Worm (Caenorhabditis elegans) whole organism, mixed stage, embryonic: ENCODE measurements around the gene hphd-1.

Experiments
- M03D4.4 ChIP-seq: sonication (generic microtip); optimal IDR thresholded peaks from 2 replicates; lab custom pipeline; 2017; ENCODE audit warnings: mild to moderate bottlenecking, missing genetic modification characterization, missing compliant biosample characterization
- blmp-1 ChIP-seq: fragments of 150-350 bp; optimal IDR thresholded peaks from 2 replicates; lab custom pipeline; 2014; ENCODE audit warnings: missing biosample characterization, missing genetic modification characterization
- ceh-39 ChIP-seq: fragments of 150-350 bp; optimal IDR thresholded peaks from 2 replicates; lab custom pipeline; 2014; ENCODE audit warnings: missing biosample characterization, missing genetic modification characterization
- ceh-43 ChIP-seq: fragments of 200-800 bp; sonication (Bioruptor generic); optimal IDR thresholded peaks from 2 replicates; lab custom pipeline; 2018; ENCODE audit warnings: mild to moderate bottlenecking, missing genetic modification characterization, moderate library complexity, missing compliant biosample characterization
- ces-1 ChIP-seq: fragments of 150-350 bp; optimal IDR thresholded peaks from 2 replicates; lab custom pipeline; 2014; ENCODE audit warnings: missing biosample characterization, missing genetic modification reagents, missing genetic modification characterization
- cnd-1 ChIP-seq: fragments of 200-800 bp; sonication (Bioruptor generic); optimal IDR thresholded peaks from 2 replicates; lab custom pipeline; 2018; ENCODE audit warnings: mild to moderate bottlenecking, missing genetic modification characterization, missing compliant biosample characterization
- drap-1 ChIP-seq: fragments of 200-800 bp; sonication (Bioruptor generic); optimal IDR thresholded peaks from 3 replicates; lab custom pipeline; 2018; ENCODE audit warnings: mild to moderate bottlenecking, missing genetic modification characterization, missing compliant biosample characterization
- elt-1 ChIP-seq: sonication (generic microtip); optimal IDR thresholded peaks from 2 replicates; lab custom pipeline; 2017; ENCODE audit warnings: missing genetic modification characterization, mild to moderate bottlenecking, missing compliant biosample characterization, antibody characterized with exemption, moderate library complexity, borderline replicate concordance; ENCODE audit not compliant: insufficient read depth
- flh-1 ChIP-seq: fragments of 200-800 bp; sonication (Bioruptor generic); optimal IDR thresholded peaks from 2 replicates; lab custom pipeline; 2018; ENCODE audit warnings: mild to moderate bottlenecking, missing genetic modification characterization, moderate library complexity, missing compliant biosample characterization
- ham-2 ChIP-seq: fragments of 200-800 bp; sonication (Bioruptor generic); optimal IDR thresholded peaks from 2 replicates; lab custom pipeline; 2018; ENCODE audit warnings: mild to moderate bottlenecking, missing genetic modification characterization, missing compliant biosample characterization
- hlh-1 ChIP-seq: fragments of 150-350 bp; optimal IDR thresholded peaks from 2 replicates; lab custom pipeline; 2014; ENCODE audit warnings: missing biosample characterization, missing genetic modification reagents, missing genetic modification characterization
- lin-13 ChIP-seq: fragments of 150-350 bp; optimal IDR thresholded peaks from 2 replicates; lab custom pipeline; 2014; ENCODE audit warnings: missing biosample characterization, missing genetic modification characterization
- lin-32 ChIP-seq: fragments of 200-800 bp; sonication (Bioruptor generic); optimal IDR thresholded peaks from 2 replicates; lab custom pipeline; 2018; ENCODE audit warnings: mild to moderate bottlenecking, missing genetic modification characterization, missing compliant biosample characterization
- lsy-2 ChIP-seq: fragments of 150-350 bp; optimal IDR thresholded peaks from 2 replicates; lab custom pipeline; 2014; ENCODE audit warnings: missing biosample characterization, missing genetic modification characterization
- mab-5 ChIP-seq: fragments of 150-350 bp; optimal IDR thresholded peaks from 2 replicates; lab custom pipeline; 2014; ENCODE audit warnings: missing biosample characterization, missing genetic modification characterization
- mep-1 ChIP-seq: fragments of 150-350 bp; optimal IDR thresholded peaks from 2 replicates; lab custom pipeline; 2017; ENCODE audit warnings: missing biosample characterization, missing genetic modification reagents, missing genetic modification characterization, inconsistent platforms
- nhr-2 ChIP-seq: fragments of 150-350 bp; optimal IDR thresholded peaks from 2 replicates; lab custom pipeline; 2014; ENCODE audit warnings: missing biosample characterization, missing genetic modification characterization
- nhr-237 ChIP-seq: fragments of 150-350 bp; optimal IDR thresholded peaks from 2 replicates; lab custom pipeline; 2014; ENCODE audit warnings: missing biosample characterization, missing genetic modification characterization
- nhr-28 ChIP-seq: fragments of 150-350 bp; optimal IDR thresholded peaks from 2 replicates; lab custom pipeline; 2014; ENCODE audit warnings: missing biosample characterization, missing genetic modification characterization
- nhr-76 ChIP-seq: sonication (generic microtip); optimal IDR thresholded peaks from 2 replicates; lab custom pipeline; 2017; ENCODE audit warnings: missing biosample characterization, missing genetic modification characterization
- pha-4 ChIP-seq: fragments of 150-350 bp; optimal IDR thresholded peaks from 2 replicates; lab custom pipeline; 2018; ENCODE audit warnings: missing biosample characterization, missing genetic modification reagents, missing genetic modification characterization
- sem-2 ChIP-seq: fragments of 200-800 bp; sonication (Bioruptor generic); optimal IDR thresholded peaks from 2 replicates; lab custom pipeline; 2018; ENCODE audit warnings: mild to moderate bottlenecking, missing genetic modification characterization, missing compliant biosample characterization
- snpc-4 ChIP-seq: fragments of 150-350 bp; optimal IDR thresholded peaks from 2 replicates; lab custom pipeline; 2014; ENCODE audit warnings: missing biosample characterization, missing genetic modification characterization
- sptf-1 ChIP-seq: sonication (generic microtip); optimal IDR thresholded peaks from 2 replicates; lab custom pipeline; 2017; ENCODE audit warnings: mild to moderate bottlenecking, missing genetic modification characterization, moderate library complexity, missing compliant biosample characterization
- tbx-8 ChIP-seq: fragments of 200-800 bp; sonication (Bioruptor generic); optimal IDR thresholded peaks from 2 replicates; lab custom pipeline; 2018; ENCODE audit warnings: mild to moderate bottlenecking, missing genetic modification characterization, moderate library complexity, missing compliant biosample characterization
- unc-120 ChIP-seq: sonication (generic microtip); optimal IDR thresholded peaks from 2 replicates; lab custom pipeline; 2017; ENCODE audit warnings: missing genetic modification characterization, missing compliant biosample characterization; ENCODE audit not compliant: poor library complexity, severe bottlenecking
- unc-39 ChIP-seq: fragments of 150-350 bp; optimal IDR thresholded peaks from 2 replicates; lab custom pipeline; 2014; ENCODE audit warnings: missing biosample characterization, missing genetic modification characterization
- unc-62 ChIP-seq: fragments of 150-350 bp; optimal IDR thresholded peaks from 2 replicates; lab custom pipeline; 2014; ENCODE audit warnings: missing biosample characterization, missing genetic modification reagents, missing genetic modification characterization
- zip-8 ChIP-seq: fragments of 150-350 bp; optimal IDR thresholded peaks from 2 replicates; lab custom pipeline; 2014; ENCODE audit warnings: missing biosample characterization, missing genetic modification characterization
- ztf-11 ChIP-seq: fragments of 150-350 bp; optimal IDR thresholded peaks from 2 replicates; lab custom pipeline; 2014; ENCODE audit warnings: missing biosample characterization, missing genetic modification characterization

hphd-1 gene

ce11 chrII:13016381-13016780 lies 20.0 kb upstream of the hphd-1 start:
- TF ChIP-seq lsy-2 (tag; lab: Kevin White, UChicago) (peak; percentile 2), ces-1 (GFP tag; lab: Kevin White, UChicago) (peak; percentile 5)

- no peak for TF ChIP-seq ceh-43 (GFP tag; lab: Kevin White, UChicago)
- no peak for TF ChIP-seq mep-1 (tag; lab: Kevin White, UChicago)
- no peak for TF ChIP-seq zip-8 (tag; lab: Kevin White, UChicago)
- no peak for TF ChIP-seq blmp-1 (tag; lab: Kevin White, UChicago)
- no peak for TF ChIP-seq sem-2 (GFP tag; lab: Kevin White, UChicago)
- TF ChIP-seq nhr-76 (tag; lab: Kevin White, UChicago) = no peak
- no peak for TF ChIP-seq snpc-4 (tag; lab: Kevin White, UChicago)
- TF ChIP-seq sptf-1 (tag; lab: Kevin White, UChicago) = no peak
- no peak for TF ChIP-seq pha-4 (tag; lab: Kevin White, UChicago)
- no peak for TF ChIP-seq ztf-11 (tag; lab: Kevin White, UChicago)
- no peak for TF ChIP-seq ham-2
- no peak for TF ChIP-seq nhr-28 (tag; lab: Kevin White, UChicago)
- TF ChIP-seq ces-1 (GFP tag; lab: Kevin White, UChicago) = no peak
- TF ChIP-seq drap-1 (GFP tag; lab: Kevin White, UChicago) = no peak
- TF ChIP-seq nhr-2 (tag; lab: Kevin White, UChicago) = no peak
- no peak for TF ChIP-seq lin-13
Observed at ce11 chrII:13013966-13014365, 17.6 kb upstream of the hphd-1 start, which contains the start of gene F18A11.5. Gene F18A11.5 (minus strand): TSS chrII:13014286.

- TF ChIP-seq zip-8 (tag; lab: Kevin White, UChicago) (peak; percentile 46), unc-39 (tag; lab: Kevin White, UChicago) (no peak)
Observed at ce11 chrII:13012684-13013083, 16.3 kb upstream of the hphd-1 start.

DNA sequence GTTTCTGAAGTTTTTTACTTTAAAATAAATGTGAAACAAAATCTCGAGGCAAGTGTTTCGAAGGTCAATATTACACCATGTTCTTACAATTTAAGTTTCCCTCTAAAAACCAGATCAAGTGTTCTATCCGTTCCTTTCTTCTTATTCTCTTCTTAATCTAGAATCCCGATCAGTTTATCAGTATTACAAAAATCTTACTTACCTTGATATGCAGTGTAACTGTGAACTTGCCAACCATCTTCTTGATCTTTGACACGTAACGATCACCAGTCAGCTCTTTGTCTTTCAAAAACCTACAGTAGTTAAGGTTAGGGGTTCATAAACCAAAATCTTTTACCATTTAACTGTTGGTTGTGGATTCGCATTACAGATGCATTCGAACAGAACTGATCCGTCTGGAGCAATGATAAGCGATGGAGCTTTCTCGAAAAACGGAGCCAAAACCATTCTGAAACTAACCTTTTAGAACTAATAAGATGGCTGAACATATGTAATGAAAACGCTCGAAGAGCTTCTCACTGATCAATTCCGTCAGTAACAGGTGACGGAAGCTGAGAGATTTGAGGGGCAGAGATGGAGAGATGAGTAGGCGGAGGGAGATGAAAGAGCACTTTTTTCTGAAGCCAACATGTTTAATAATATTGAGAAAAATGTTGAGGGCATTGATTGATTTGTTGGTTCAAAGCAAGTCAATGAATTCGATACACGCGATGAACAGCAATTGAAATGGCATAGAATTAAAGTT lies 11.5 kb upstream of the hphd-1 start, which contains the start of gene oig-2:
Gene oig-2, minus strand, starts transcription at position 448 of the 745 bp plus-strand sequence.
- TF ChIP-seq unc-120 (tag; lab: Kevin White, UChicago) (peak; percentile 17), lin-13 (no peak), hlh-1 (tag; lab: Kevin White, UChicago) (peak; percentile 91), lin-32 (no peak), zip-8 (tag; lab: Kevin White, UChicago) (no peak), flh-1 (GFP tag; lab: Kevin White, UChicago) (no peak), cnd-1 (tag; lab: Kevin White, UChicago) (no peak), unc-62 (GFP tag; lab: Kevin White, UChicago) (peak; percentile 6), pha-4 (tag; lab: Kevin White, UChicago) (no peak), sem-2 (GFP tag; lab: Kevin White, UChicago) (no peak)

DNA sequence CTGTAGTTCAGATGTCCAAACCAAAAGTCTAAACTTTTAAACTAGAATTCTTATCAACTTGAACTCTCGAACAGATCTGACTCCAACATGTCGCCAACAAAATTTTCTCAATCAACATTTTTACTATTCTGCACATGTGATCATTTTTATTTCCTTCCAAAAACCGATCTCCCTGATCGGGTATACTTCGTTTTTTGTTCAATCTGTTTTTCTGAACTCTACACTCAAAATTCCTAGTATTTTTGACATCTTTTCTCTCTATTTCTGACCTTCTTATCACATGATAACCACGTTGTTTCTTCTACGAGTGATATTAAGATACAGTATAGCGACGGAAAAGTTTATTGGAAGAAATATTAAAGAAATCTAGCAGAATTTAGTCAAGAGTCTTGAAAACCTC lies 9.9 kb upstream of the hphd-1 start:
- no peak for TF ChIP-seq ceh-43 (GFP tag; lab: Kevin White, UChicago)
- no peak for TF ChIP-seq ceh-39 (tag; lab: Kevin White, UChicago)
- no peak for TF ChIP-seq drap-1 (GFP tag; lab: Kevin White, UChicago)
- no peak for TF ChIP-seq mab-5
- TF ChIP-seq blmp-1 (tag; lab: Kevin White, UChicago) = no peak
- no peak for TF ChIP-seq lin-13
- no peak for TF ChIP-seq elt-1 (tag; lab: Kevin White, UChicago)
- no peak for TF ChIP-seq nhr-2 (tag; lab: Kevin White, UChicago)
- TF ChIP-seq nhr-28 (tag; lab: Kevin White, UChicago) = no peak
- TF ChIP-seq unc-39 (tag; lab: Kevin White, UChicago) = no peak
- TF ChIP-seq tbx-8 (GFP tag; lab: Kevin White, UChicago) = no peak
- TF ChIP-seq nhr-237 = no peak
- no peak for TF ChIP-seq lsy-2 (tag; lab: Kevin White, UChicago)
- TF ChIP-seq M03D4.4 (tag; lab: Kevin White, UChicago) = no peak
- no peak for TF ChIP-seq lin-32
- TF ChIP-seq unc-120 (tag; lab: Kevin White, UChicago) = no peak
- TF ChIP-seq, all 35 proteins: peak for 0
